Fruit fly (Drosophila melanogaster) whole organism, embryonic: Measurements from ENCODE around the gene Nup107.

ENCODE experiments used
- Adf1 ChIP-seq: fragments of 200-800 bp; sonication (Bioruptor generic); IDR thresholded peaks from 2 replicates; pipeline ENCODE4 v1.3.6; 2022; ENCODE audit warnings: missing biosample characterization, missing genetic modification characterization
- BEAF-32 ChIP-seq: fragments of 200-800 bp; sonication (Bioruptor generic); optimal IDR thresholded peaks from 3 replicates; lab custom pipeline; 2017; ENCODE audit warnings: missing biosample characterization, missing genetic modification characterization, mild to moderate bottlenecking, moderate library complexity, missing genetic modification reagents
- Bdp1 ChIP-seq: fragments of 200-800 bp; sonication (Bioruptor generic); optimal IDR thresholded peaks from 3 replicates; lab custom pipeline; 2016; ENCODE audit warnings: missing biosample characterization, missing genetic modification characterization
- Bgb ChIP-seq: fragments of 200-800 bp; sonication (Bioruptor generic); IDR thresholded peaks from 2 replicates; pipeline ENCODE4 v1.3.6; 2022; ENCODE audit warnings: missing biosample characterization, missing genetic modification characterization; ENCODE audit not compliant: partially characterized antibody
- Blimp-1 ChIP-seq: fragments of 200-800 bp; sonication (Bioruptor generic); optimal IDR thresholded peaks from 3 replicates; lab custom pipeline; 2018; ENCODE audit warnings: missing biosample characterization, missing genetic modification characterization, mild to moderate bottlenecking, moderate library complexity, missing genetic modification reagents
- CG12155 ChIP-seq: fragments of 200-800 bp; sonication (Bioruptor generic); optimal IDR thresholded peaks from 3 replicates; lab custom pipeline; 2016; ENCODE audit warnings: missing biosample characterization, missing genetic modification characterization
- CG12219 ChIP-seq: fragments of 200-800 bp; sonication (Bioruptor generic); optimal IDR thresholded peaks from 3 replicates; lab custom pipeline; 2018; ENCODE audit warnings: missing biosample characterization, mild to moderate bottlenecking, missing genetic modification characterization
- CG12236 ChIP-seq: fragments of 200-800 bp; sonication (Bioruptor generic); optimal IDR thresholded peaks from 2 replicates; lab custom pipeline; 2016; ENCODE audit warnings: missing biosample characterization, missing genetic modification characterization
- CG12769 ChIP-seq: fragments of 200-800 bp; sonication (Bioruptor generic); optimal IDR thresholded peaks from 2 replicates; lab custom pipeline; 2019; ENCODE audit warnings: missing biosample characterization, mild to moderate bottlenecking, missing genetic modification characterization, moderate library complexity
- CG17612 ChIP-seq: fragments of 200-800 bp; sonication (Bioruptor generic); IDR thresholded peaks from 2 replicates; pipeline ENCODE4 v1.3.6; 2022; ENCODE audit warnings: missing biosample characterization, missing genetic modification characterization
- CG33213 ChIP-seq: fragments of 200-800 bp; sonication (Bioruptor generic); optimal IDR thresholded peaks from 3 replicates; lab custom pipeline; 2016; ENCODE audit warnings: missing biosample characterization, missing genetic modification characterization
- CG3847 ChIP-seq: fragments of 200-800 bp; sonication (Bioruptor generic); IDR thresholded peaks from 2 replicates; pipeline ENCODE4 v1.3.6; 2022; ENCODE audit warnings: missing biosample characterization, missing genetic modification characterization
- CG3995 ChIP-seq: fragments of 200-800 bp; sonication (Bioruptor generic); optimal IDR thresholded peaks from 3 replicates; lab custom pipeline; 2016; ENCODE audit warnings: missing biosample characterization, missing genetic modification characterization
- CG4360 ChIP-seq: fragments of 200-800 bp; sonication (Bioruptor generic); IDR thresholded peaks from 2 replicates; pipeline ENCODE4 v1.3.6; 2022; ENCODE audit warnings: missing biosample characterization, missing genetic modification characterization
- CG4617 ChIP-seq: fragments of 200-800 bp; sonication (Bioruptor generic); optimal IDR thresholded peaks from 3 replicates; lab custom pipeline; 2016; ENCODE audit warnings: missing biosample characterization, missing genetic modification characterization, borderline replicate concordance
- CG8089 ChIP-seq: fragments of 200-800 bp; sonication (Bioruptor generic); optimal IDR thresholded peaks from 3 replicates; lab custom pipeline; 2016; ENCODE audit warnings: missing biosample characterization, missing genetic modification characterization
- CkIIα-i1 ChIP-seq: fragments of 200-800 bp; sonication (Bioruptor generic); IDR thresholded peaks from 2 replicates; pipeline ENCODE4 v1.3.6; 2022; ENCODE audit warnings: missing biosample characterization, missing genetic modification characterization
- Hand ChIP-seq: fragments of 200-800 bp; sonication (Bioruptor generic); optimal IDR thresholded peaks from 2 replicates; lab custom pipeline; 2017; ENCODE audit warnings: mild to moderate bottlenecking, missing biosample characterization, missing genetic modification reagents, missing genetic modification characterization
- HmgZ ChIP-seq: fragments of 200-800 bp; sonication (Bioruptor generic); optimal IDR thresholded peaks from 2 replicates; lab custom pipeline; 2018; ENCODE audit warnings: missing biosample characterization, mild to moderate bottlenecking, missing genetic modification characterization
- Ptx1 ChIP-seq: fragments of 200-800 bp; sonication (Bioruptor generic); IDR thresholded peaks from 2 replicates; pipeline ENCODE4 v1.3.6; 2022; ENCODE audit warnings: missing biosample characterization, missing genetic modification characterization
- Taf1 ChIP-seq: fragments of 200-800 bp; sonication (Bioruptor generic); IDR thresholded peaks from 2 replicates; pipeline ENCODE4 v1.3.6; 2022; ENCODE audit warnings: missing biosample characterization, missing genetic modification characterization
- ab ChIP-seq: fragments of 200-800 bp; sonication (Bioruptor generic); optimal IDR thresholded peaks from 2 replicates; lab custom pipeline; 2016; ENCODE audit warnings: missing biosample characterization, missing genetic modification characterization
- bbx ChIP-seq: fragments of 200-800 bp; sonication (Bioruptor generic); IDR thresholded peaks from 2 replicates; pipeline ENCODE4 v1.3.6; 2022; ENCODE audit warnings: missing biosample characterization, missing genetic modification characterization; ENCODE audit not compliant: partially characterized antibody
- cas ChIP-seq: fragments of 200-800 bp; sonication (Bioruptor generic); IDR thresholded peaks from 2 replicates; pipeline ENCODE4 v1.3.6; 2022; ENCODE audit warnings: missing biosample characterization, missing genetic modification characterization
- chn ChIP-seq: fragments of 200-800 bp; sonication (Bioruptor generic); optimal IDR thresholded peaks from 2 replicates; lab custom pipeline; 2016; ENCODE audit warnings: missing biosample characterization, missing genetic modification characterization
- da ChIP-seq: fragments of 200-800 bp; sonication (Bioruptor generic); optimal IDR thresholded peaks from 2 replicates; lab custom pipeline; 2016; ENCODE audit warnings: missing biosample characterization, missing genetic modification characterization
- danr ChIP-seq: fragments of 200-800 bp; sonication (Bioruptor generic); IDR thresholded peaks from 2 replicates; pipeline ENCODE4 v1.3.6; 2022; ENCODE audit warnings: missing biosample characterization, missing genetic modification characterization
- dimm ChIP-seq: fragments of 200-800 bp; sonication (Bioruptor generic); IDR thresholded peaks from 2 replicates; pipeline ENCODE4 v1.3.6; 2022; ENCODE audit warnings: missing biosample characterization, missing genetic modification characterization
- ems ChIP-seq: fragments of 200-800 bp; sonication (Bioruptor generic); optimal IDR thresholded peaks from 3 replicates; lab custom pipeline; 2016; ENCODE audit warnings: missing biosample characterization, missing genetic modification characterization
- exex ChIP-seq: fragments of 200-800 bp; sonication (Bioruptor generic); optimal IDR thresholded peaks from 4 replicates; lab custom pipeline; 2018; ENCODE audit warnings: missing biosample characterization, mild to moderate bottlenecking, missing genetic modification characterization, moderate library complexity
- gcm ChIP-seq: fragments of 200-800 bp; sonication (Bioruptor generic); optimal IDR thresholded peaks from 2 replicates; lab custom pipeline; 2019; ENCODE audit warnings: missing biosample characterization, mild to moderate bottlenecking, missing genetic modification characterization, moderate library complexity
- gcm2 ChIP-seq: fragments of 200-800 bp; sonication (Bioruptor generic); optimal IDR thresholded peaks from 2 replicates; lab custom pipeline; 2016; ENCODE audit warnings: missing biosample characterization, missing genetic modification characterization
- grn ChIP-seq: fragments of 200-800 bp; sonication (Bioruptor generic); optimal IDR thresholded peaks from 3 replicates; lab custom pipeline; 2017; ENCODE audit warnings: missing biosample characterization, missing genetic modification characterization
- kah ChIP-seq: fragments of 200-800 bp; sonication (Bioruptor generic); optimal IDR thresholded peaks from 2 replicates; lab custom pipeline; 2018; ENCODE audit warnings: missing biosample characterization, mild to moderate bottlenecking, missing genetic modification characterization
- lbe ChIP-seq: fragments of 200-800 bp; sonication (Bioruptor generic); optimal IDR thresholded peaks from 2 replicates; lab custom pipeline; 2016; ENCODE audit warnings: missing biosample characterization, mild to moderate bottlenecking, missing genetic modification characterization
- nau ChIP-seq: fragments of 200-800 bp; sonication (Bioruptor generic); optimal IDR thresholded peaks from 3 replicates; lab custom pipeline; 2017; ENCODE audit warnings: missing biosample characterization, mild to moderate bottlenecking, missing genetic modification characterization, missing genetic modification reagents
- org-1 ChIP-seq: fragments of 200-800 bp; sonication (Bioruptor generic); optimal IDR thresholded peaks from 2 replicates; lab custom pipeline; 2017; ENCODE audit warnings: missing biosample characterization, missing genetic modification characterization
- peb ChIP-seq: fragments of 200-800 bp; sonication (Bioruptor generic); IDR thresholded peaks from 2 replicates; pipeline ENCODE4 v1.3.6; 2022; ENCODE audit warnings: missing biosample characterization, missing genetic modification characterization
- phol ChIP-seq: fragments of 200-800 bp; sonication (Bioruptor generic); optimal IDR thresholded peaks from 3 replicates; lab custom pipeline; 2018; ENCODE audit warnings: missing biosample characterization, mild to moderate bottlenecking, missing genetic modification characterization, moderate library complexity
- pum ChIP-seq: fragments of 200-800 bp; sonication (Bioruptor generic); optimal IDR thresholded peaks from 2 replicates; lab custom pipeline; 2016; ENCODE audit warnings: missing biosample characterization, missing genetic modification characterization
- rib ChIP-seq: fragments of 200-800 bp; sonication (Bioruptor generic); IDR thresholded peaks from 2 replicates; pipeline ENCODE4 v1.3.6; 2022; ENCODE audit warnings: missing biosample characterization, missing genetic modification characterization
- salm ChIP-seq: fragments of 200-800 bp; sonication (Bioruptor generic); optimal IDR thresholded peaks from 2 replicates; lab custom pipeline; 2018; ENCODE audit warnings: missing biosample characterization, mild to moderate bottlenecking, missing genetic modification characterization
- schlank ChIP-seq: fragments of 200-800 bp; sonication (Bioruptor generic); optimal IDR thresholded peaks from 2 replicates; lab custom pipeline; 2018; ENCODE audit warnings: missing biosample characterization, mild to moderate bottlenecking, missing genetic modification characterization
- sim ChIP-seq: fragments of 200-800 bp; sonication (Bioruptor generic); IDR thresholded peaks from 2 replicates; pipeline ENCODE4 v1.3.6; 2022; ENCODE audit warnings: missing biosample characterization, missing genetic modification characterization
- sima ChIP-seq: fragments of 200-800 bp; sonication (Bioruptor generic); optimal IDR thresholded peaks from 2 replicates; lab custom pipeline; 2016; ENCODE audit warnings: missing biosample characterization, missing genetic modification characterization
- ssp ChIP-seq: fragments of 200-800 bp; sonication (Bioruptor generic); IDR thresholded peaks from 2 replicates; pipeline ENCODE4 v1.3.6; 2022; ENCODE audit warnings: missing biosample characterization, missing genetic modification characterization
- tap ChIP-seq: fragments of 200-800 bp; optimal IDR thresholded peaks from 3 replicates; lab custom pipeline; 2019; ENCODE audit warnings: missing biosample characterization, mild to moderate bottlenecking, missing genetic modification characterization, moderate library complexity
- toy ChIP-seq: fragments of 200-800 bp; sonication (Bioruptor generic); IDR thresholded peaks from 2 replicates; pipeline ENCODE4 v1.3.6; 2022; ENCODE audit warnings: missing biosample characterization, missing genetic modification characterization
- vnd ChIP-seq: fragments of 200-800 bp; sonication (Bioruptor generic); IDR thresholded peaks from 3 replicates; pipeline ENCODE4 v1.3.6; 2022; ENCODE audit warnings: missing biosample characterization, missing genetic modification characterization; ENCODE audit not compliant: partially characterized antibody

The Nup107 gene

dm6 chr2L:10736993-10737756 lies 1.3 kb upstream of the Nup107 start, which contains the start of the genes Vha16-5 and CG12299 (continued):
- TF ChIP-seq Bdp1 (GFP tag; lab: Kevin White, UChicago) = peak; percentile 81
- peak; percentile 75 for TF ChIP-seq cas (GFP tag; lab: Robert Waterston, UW)
- TF ChIP-seq CG12155 (GFP tag; lab: Kevin White, UChicago) = peak; percentile 81
- 0 out of 2 replicates have a peak, but pooled peaks have one; percentile 9 for TF ChIP-seq danr (GFP tag; lab: Robert Waterston, UW)
- TF ChIP-seq gcm2 (GFP tag; lab: Kevin White, UChicago) = peak; percentile 68
- peak; percentile 78 for TF ChIP-seq CG4617
- TF ChIP-seq sim = no peak; the same call in 1 of the 2 replicates
- TF ChIP-seq Adf1 = peak; percentile 72
- peak; percentile 89 for TF ChIP-seq bbx (GFP tag; lab: Robert Waterston, UW)
- TF ChIP-seq grn (GFP tag; lab: Kevin White, UChicago) = no peak
- peak; percentile 55 for TF ChIP-seq Taf1 (GFP tag; lab: Robert Waterston, UW)
- TF ChIP-seq toy (GFP tag; lab: Robert Waterston, UW) = no peak
- TF ChIP-seq CG33213 (GFP tag; lab: Kevin White, UChicago) = peak; percentile 92
- TF ChIP-seq tap (tag; lab: Kevin White, UChicago) = no peak
- peak; percentile 76 for TF ChIP-seq ssp (GFP tag; lab: Robert Waterston, UW)
- TF ChIP-seq CG4360 (GFP tag; lab: Robert Waterston, UW) = peak; percentile 59; the same call in 1 of the 2 replicates
- peak; percentile 57; the same call in 1 of the 2 replicates for TF ChIP-seq rib (GFP tag; lab: Robert Waterston, UW)
- TF ChIP-seq exex (tag; lab: Kevin White, UChicago) = no peak
- no peak for TF ChIP-seq Hand (GFP tag; lab: Kevin White, UChicago)
- peak; percentile 70 for TF ChIP-seq HmgZ (tag; lab: Kevin White, UChicago)
- TF ChIP-seq CkIIα-i1 (GFP tag; lab: Robert Waterston, UW) = 0 out of 2 replicates have a peak, but pooled peaks have one; percentile 10
- peak; percentile 80 for TF ChIP-seq vnd (GFP tag; lab: Robert Waterston, UW)
- TF ChIP-seq CG12236 = peak; percentile 56
- no peak for TF ChIP-seq sima
- peak; percentile 90 for TF ChIP-seq Ptx1
- TF ChIP-seq nau (GFP tag; lab: Kevin White, UChicago) = no peak
- peak; percentile 84 for TF ChIP-seq Blimp-1
- TF ChIP-seq Bgb (GFP tag; lab: Robert Waterston, UW) = peak; percentile 93
- TF ChIP-seq BEAF-32 (GFP tag; lab: Kevin White, UChicago) = peak; percentile 69
- TF ChIP-seq salm (tag; lab: Kevin White, UChicago) = peak; percentile 24
- peak; percentile 87 for TF ChIP-seq ems
- TF ChIP-seq CG3847 (GFP tag; lab: Robert Waterston, UW) = peak; percentile 90
- TF ChIP-seq gcm = no peak
- peak; percentile 81 for TF ChIP-seq CG8089 (GFP tag; lab: Kevin White, UChicago)
- no peak for TF ChIP-seq CG12219 (GFP tag; lab: Kevin White, UChicago)
- peak; percentile 93 for TF ChIP-seq chn (GFP tag; lab: Kevin White, UChicago)
- TF ChIP-seq peb (GFP tag; lab: Robert Waterston, UW) = peak; percentile 82
- peak; percentile 94 for TF ChIP-seq phol (tag; lab: Kevin White, UChicago)
- peak; percentile 35 for TF ChIP-seq CG3995 (GFP tag; lab: Kevin White, UChicago)
- peak; percentile 73 for TF ChIP-seq lbe (GFP tag; lab: Kevin White, UChicago)
- TF ChIP-seq schlank (tag; lab: Kevin White, UChicago) = no peak
- no peak for TF ChIP-seq kah (GFP tag; lab: Kevin White, UChicago)
- TF ChIP-seq pum (GFP tag; lab: Kevin White, UChicago) = peak; percentile 78
- TF ChIP-seq da = peak; percentile 61
- TF ChIP-seq ab (GFP tag; lab: Kevin White, UChicago) = peak; percentile 87
- peak; percentile 64 for TF ChIP-seq dimm (GFP tag; lab: Robert Waterston, UW)
- TF ChIP-seq CG17612 (GFP tag; lab: Robert Waterston, UW) = peak; percentile 68; the same call in 1 of the 2 replicates
- TF ChIP-seq CG12769 (tag; lab: Kevin White, UChicago) = no peak
- peak; percentile 16 for TF ChIP-seq org-1 (GFP tag; lab: Kevin White, UChicago)
